Worm (Caenorhabditis elegans) whole organism, L2 larva: ENCODE data around the gene ZK686.3.

Experiments used
- ama-1 ChIP-seq: fragments of 150-350 bp; optimal IDR thresholded peaks from 2 replicates; lab custom pipeline; 2018; ENCODE audit warnings: inconsistent platforms
- ceh-82 ChIP-seq: fragments of 150-350 bp; optimal IDR thresholded peaks from 2 replicates; lab custom pipeline; 2014; ENCODE audit warnings: missing biosample characterization, missing genetic modification characterization
- dmd-4 ChIP-seq: sonication (generic microtip); optimal IDR thresholded peaks from 2 replicates; lab custom pipeline; 2017; ENCODE audit warnings: missing biosample characterization, missing genetic modification characterization
- egl-27 ChIP-seq: sonication (generic microtip); optimal IDR thresholded peaks from 3 replicates; lab custom pipeline; 2017; ENCODE audit warnings: missing biosample characterization, missing genetic modification reagents, missing genetic modification characterization
- mdl-1 ChIP-seq, 2 experiments: fragments of 150-350 bp in 1 of 2; sonication (generic microtip) in 1 of 2; optimal IDR thresholded peaks; 2 replicates each; lab custom pipeline; 2017; ENCODE audit warnings: missing biosample characterization in 2 of 2, missing genetic modification characterization in 2 of 2
- nhr-10 ChIP-seq: sonication (generic microtip); optimal IDR thresholded peaks from 2 replicates; lab custom pipeline; 2017; ENCODE audit warnings: missing biosample characterization, missing genetic modification characterization
- nhr-25 ChIP-seq: fragments of 150-350 bp; sonication (generic microtip); optimal IDR thresholded peaks from 3 replicates; lab custom pipeline; 2014; ENCODE audit warnings: missing biosample characterization, missing genetic modification characterization
- skn-1 ChIP-seq: sonication (generic microtip); optimal IDR thresholded peaks from 2 replicates; lab custom pipeline; 2017; ENCODE audit warnings: missing biosample characterization, missing genetic modification characterization
- sma-9 ChIP-seq, 2 experiments: fragments of 150-350 bp in 1 of 2; sonication (generic microtip) in 1 of 2; optimal IDR thresholded peaks; 2 replicates each; lab custom pipeline; 2014 to 2016; ENCODE audit warnings: missing genetic modification characterization in 2 of 2, mild to moderate bottlenecking in 1 of 2, missing biosample characterization in 1 of 2, missing compliant biosample characterization in 1 of 2, missing genetic modification reagents in 1 of 2, moderate library complexity in 1 of 2
- snpc-4 ChIP-seq: fragments of 150-350 bp; optimal IDR thresholded peaks from 2 replicates; lab custom pipeline; 2014; ENCODE audit warnings: missing biosample characterization, missing genetic modification characterization
- unc-62 ChIP-seq: fragments of 150-350 bp; optimal IDR thresholded peaks from 2 replicates; lab custom pipeline; 2014; ENCODE audit warnings: missing biosample characterization, missing genetic modification reagents, missing genetic modification characterization
- zag-1 ChIP-seq: fragments of 150-350 bp; optimal IDR thresholded peaks from 2 replicates; lab custom pipeline; 2014; ENCODE audit warnings: missing biosample characterization, missing genetic modification characterization

- no peak for TF ChIP-seq skn-1
- TF ChIP-seq ama-1 (lab: Kevin White, UChicago): no peak
- TF ChIP-seq zag-1 (tag; lab: Kevin White, UChicago): no peak
- no peak for TF ChIP-seq sma-9 (GFP tag; optimal IDR thresholded peaks at IDR 0.05; lab: Kevin White, UChicago)
- TF ChIP-seq sma-9 (tag; optimal IDR thresholded peaks at IDR 0.05; lab: Kevin White, UChicago): no peak
- TF ChIP-seq egl-27: no peak
- TF ChIP-seq ceh-82: no peak
- no peak for TF ChIP-seq snpc-4 (tag; lab: Kevin White, UChicago)
- TF ChIP-seq nhr-25 (tag; lab: Kevin White, UChicago): no peak
- no peak for TF ChIP-seq unc-62 (GFP tag; lab: Kevin White, UChicago)
- no peak for TF ChIP-seq nhr-10
- TF ChIP-seq dmd-4 (tag; lab: Kevin White, UChicago): no peak
- no peak for TF ChIP-seq mdl-1 (tag; optimal IDR thresholded peaks at IDR 0.05; lab: Kevin White, UChicago)
Observed at ce11 chrIII:7769965-7770364, 1.1 kb upstream of the ZK686.3 start, which contains the start of gene snu-23.
